ENCODE assay signal across 3 fruit fly cellular contexts in the genomic region with DNA sequence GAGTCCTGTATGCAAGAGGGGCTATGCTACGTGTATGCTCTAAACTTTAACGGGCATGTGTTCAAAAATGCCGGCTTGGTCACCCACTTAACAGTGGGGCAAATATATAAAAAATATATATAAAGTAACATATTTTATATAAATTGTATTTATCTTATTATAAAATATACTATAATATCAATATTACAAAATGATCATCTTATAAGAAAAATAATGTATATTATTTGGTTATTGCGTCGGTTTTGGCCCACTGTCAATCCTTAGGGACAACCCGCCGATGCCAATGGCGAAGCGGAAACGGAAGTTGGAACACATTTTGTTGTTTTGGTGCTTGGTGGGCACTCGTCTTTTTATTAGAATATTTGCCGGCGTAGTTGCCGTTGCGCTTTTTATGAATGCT.
TF ChIP-seq lines count a peak whose summit lies in the region.

No protein-coding gene starts in this region.

- no peak for TF ChIP-seq CTCF in whole organism, embryonic (GFP tag; optimal IDR thresholded peaks at IDR 0.05; lab: Kevin White, UChicago)

TF ChIP-seq in whole organism, embryonic, 481 proteins besides CTCF, POLR2A, EP300 and RAD21 (continues in another document):
- 0 out of 3 replicates have a peak, but pooled peaks have one; percentile 31 for TF ChIP-seq ci (GFP tag; IDR thresholded peaks at IDR 0.05; lab: Robert Waterston, UW)
- no peak for TF ChIP-seq GATAe (GFP tag; conservative IDR thresholded peaks at IDR 0.05; lab: Robert Waterston, UW)
- no peak for TF ChIP-seq ssp (GFP tag; IDR thresholded peaks at IDR 0.05; lab: Robert Waterston, UW)
- no peak for TF ChIP-seq MTF-1 (GFP tag; optimal IDR thresholded peaks at IDR 0.05; lab: Kevin White, UChicago; ENCODE audit: borderline replicate concordance)
- TF ChIP-seq HLHmδ (GFP tag; optimal IDR thresholded peaks at IDR 0.05; lab: Kevin White, UChicago) = no peak
- TF ChIP-seq wdn (GFP tag; IDR thresholded peaks at IDR 0.05; lab: Robert Waterston, UW) = no peak
- peak; percentile 37 for TF ChIP-seq CG4424 (GFP tag; optimal IDR thresholded peaks at IDR 0.05; lab: Kevin White, UChicago)
- TF ChIP-seq CG17385 (GFP tag; optimal IDR thresholded peaks at IDR 0.05; lab: Kevin White, UChicago) = no peak
- TF ChIP-seq CG8089 (GFP tag; optimal IDR thresholded peaks at IDR 0.05; lab: Kevin White, UChicago) = no peak
- TF ChIP-seq bowl (GFP tag; IDR thresholded peaks at IDR 0.05; lab: Robert Waterston, UW) = no peak
- no peak for TF ChIP-seq H2.0 (GFP tag; IDR thresholded peaks at IDR 0.05; lab: Robert Waterston, UW)
- TF ChIP-seq CG17568 (GFP tag; optimal IDR thresholded peaks at IDR 0.05; lab: Kevin White, UChicago) = no peak
- no peak for TF ChIP-seq Dref (GFP tag; IDR thresholded peaks at IDR 0.05; lab: Robert Waterston, UW)
- TF ChIP-seq vnd (GFP tag; IDR thresholded peaks at IDR 0.05; lab: Robert Waterston, UW; ENCODE audit: partially characterized antibody) = no peak
- TF ChIP-seq br (optimal IDR thresholded peaks at IDR 0.05; lab: Kevin White, UChicago) = no peak
- no peak for TF ChIP-seq Lpt (GFP tag; optimal IDR thresholded peaks at IDR 0.05; lab: Kevin White, UChicago)
- TF ChIP-seq Oaz (GFP tag; IDR thresholded peaks at IDR 0.05; lab: Robert Waterston, UW) = no peak
- no peak for TF ChIP-seq so (GFP tag; IDR thresholded peaks at IDR 0.05; lab: Robert Waterston, UW)
- no peak for TF ChIP-seq zf30C (GFP tag; optimal IDR thresholded peaks at IDR 0.05; lab: Kevin White, UChicago)
- no peak for TF ChIP-seq CG4282 (GFP tag; optimal IDR thresholded peaks at IDR 0.05; lab: Kevin White, UChicago)
- no peak for TF ChIP-seq Adf1 (GFP tag; IDR thresholded peaks at IDR 0.05; lab: Robert Waterston, UW)
- no peak for TF ChIP-seq bcd (GFP tag; optimal IDR thresholded peaks at IDR 0.05; lab: Kevin White, UChicago)
- TF ChIP-seq Taf1 (GFP tag; IDR thresholded peaks at IDR 0.05; lab: Robert Waterston, UW) = no peak
- TF ChIP-seq CG12391 (tag; optimal IDR thresholded peaks at IDR 0.05; lab: Kevin White, UChicago) = peak; percentile 53
- no peak for TF ChIP-seq sd (tag; optimal IDR thresholded peaks at IDR 0.05; lab: Kevin White, UChicago)
- no peak for TF ChIP-seq kah (GFP tag; optimal IDR thresholded peaks at IDR 0.05; lab: Kevin White, UChicago)
- peak; percentile 45 for TF ChIP-seq CG13424 (tag; optimal IDR thresholded peaks at IDR 0.05; lab: Kevin White, UChicago)
- no peak for TF ChIP-seq her (GFP tag; optimal IDR thresholded peaks at IDR 0.05; lab: Kevin White, UChicago)
- TF ChIP-seq Abd-B (GFP tag; optimal IDR thresholded peaks at IDR 0.05; lab: Kevin White, UChicago) = peak; percentile 19
- TF ChIP-seq sens-2 (GFP tag; IDR thresholded peaks at IDR 0.05; lab: Robert Waterston, UW) = no peak

TF ChIP-seq in whole organism, prepupa, 60 proteins besides CTCF, POLR2A, EP300 and RAD21 (continues in another document):
- no peak for TF ChIP-seq Gug (GFP tag; IDR thresholded peaks at IDR 0.05; lab: Robert Waterston, UW)
- TF ChIP-seq CG6163 (GFP tag; IDR thresholded peaks at IDR 0.05; lab: Robert Waterston, UW) = no peak
- TF ChIP-seq Smox (GFP tag; optimal IDR thresholded peaks at IDR 0.05; lab: Kevin White, UChicago) = no peak
- TF ChIP-seq ss (GFP tag; optimal IDR thresholded peaks at IDR 0.05; lab: Kevin White, UChicago) = peak in 1 of 2 experiments; percentile 8
- no peak for TF ChIP-seq Met (GFP tag; optimal IDR thresholded peaks at IDR 0.05; lab: Kevin White, UChicago)
- peak; percentile 5 for TF ChIP-seq CG8632 (GFP tag; optimal IDR thresholded peaks at IDR 0.05; lab: Kevin White, UChicago)
- TF ChIP-seq svp (GFP tag; lab: Kevin White, UChicago) = peak; percentile 8
- TF ChIP-seq topi (GFP tag; optimal IDR thresholded peaks at IDR 0.05; lab: Kevin White, UChicago) = no peak
- no peak for TF ChIP-seq CG15336 (GFP tag; IDR thresholded peaks at IDR 0.05; lab: Robert Waterston, UW)
- no peak for TF ChIP-seq CG6808 (GFP tag; optimal IDR thresholded peaks at IDR 0.05; lab: Kevin White, UChicago)
- no peak for TF ChIP-seq spab (GFP tag; optimal IDR thresholded peaks at IDR 0.05; lab: Kevin White, UChicago)
- TF ChIP-seq CG10631 (GFP tag; optimal IDR thresholded peaks at IDR 0.05; lab: Kevin White, UChicago) = no peak
- TF ChIP-seq CG3032 (tag; optimal IDR thresholded peaks at IDR 0.05; lab: Kevin White, UChicago) = no peak
- TF ChIP-seq CG11294 (GFP tag; IDR thresholded peaks at IDR 0.05; lab: Robert Waterston, UW) = no peak
- TF ChIP-seq CG9139 (GFP tag; optimal IDR thresholded peaks at IDR 0.05; lab: Kevin White, UChicago) = no peak
- TF ChIP-seq CG3919 (GFP tag; optimal IDR thresholded peaks at IDR 0.05; lab: Kevin White, UChicago) = peak; percentile 3
- TF ChIP-seq Eip78C (GFP tag; lab: Kevin White, UChicago) = peak; percentile 23
- TF ChIP-seq Eip75B (GFP tag; optimal IDR thresholded peaks at IDR 0.05; lab: Kevin White, UChicago) = no peak
- TF ChIP-seq lz (GFP tag; optimal IDR thresholded peaks at IDR 0.05; lab: Kevin White, UChicago) = no peak
- peak; percentile 44 for TF ChIP-seq Ets96B (tag; optimal IDR thresholded peaks at IDR 0.05; lab: Kevin White, UChicago)
- TF ChIP-seq CG32006 (GFP tag; optimal IDR thresholded peaks at IDR 0.05; lab: Kevin White, UChicago) = peak; percentile 8
- TF ChIP-seq CG11902 (GFP tag; optimal IDR thresholded peaks at IDR 0.05; lab: Kevin White, UChicago) = no peak
- TF ChIP-seq OdsH (GFP tag; optimal IDR thresholded peaks at IDR 0.05; lab: Kevin White, UChicago) = no peak
- TF ChIP-seq Hr38 (GFP tag; optimal IDR thresholded peaks at IDR 0.05; lab: Kevin White, UChicago) = no peak
- TF ChIP-seq Lpt (GFP tag; optimal IDR thresholded peaks at IDR 0.05; lab: Kevin White, UChicago) = no peak
- no peak for TF ChIP-seq Blimp-1 (GFP tag; optimal IDR thresholded peaks at IDR 0.05; lab: Kevin White, UChicago)
- TF ChIP-seq dsx (GFP tag; optimal IDR thresholded peaks at IDR 0.05; lab: Kevin White, UChicago; ENCODE audit: poor library complexity, severe bottlenecking) = peak; percentile 18
- no peak for TF ChIP-seq vri (GFP tag; optimal IDR thresholded peaks at IDR 0.05; lab: Kevin White, UChicago)
- TF ChIP-seq achi (GFP tag; optimal IDR thresholded peaks at IDR 0.05; lab: Kevin White, UChicago) = peak; percentile 21
- no peak for TF ChIP-seq fd85E (GFP tag; optimal IDR thresholded peaks at IDR 0.05; lab: Kevin White, UChicago)
- TF ChIP-seq CG7368 (GFP tag; optimal IDR thresholded peaks at IDR 0.05; lab: Kevin White, UChicago) = no peak
- no peak for TF ChIP-seq Sox15 (GFP tag; optimal IDR thresholded peaks at IDR 0.05; lab: Kevin White, UChicago)
- no peak for TF ChIP-seq esn (GFP tag; optimal IDR thresholded peaks at IDR 0.05; lab: Kevin White, UChicago)

TF ChIP-seq in whole organism, pupa, 21 proteins besides CTCF, POLR2A, EP300 and RAD21:
- TF ChIP-seq CG9948 (tag; optimal IDR thresholded peaks at IDR 0.05; lab: Kevin White, UChicago) (peak; percentile 31), CG4496 (GFP tag; IDR thresholded peaks at IDR 0.05; lab: Robert Waterston, UW) (no peak), CG8159 (tag; optimal IDR thresholded peaks at IDR 0.05; lab: Kevin White, UChicago) (peak; percentile 43), CG14655 (GFP tag; optimal IDR thresholded peaks at IDR 0.05; lab: Kevin White, UChicago) (peak; percentile 36), CG17806 (tag; optimal IDR thresholded peaks at IDR 0.05; lab: Kevin White, UChicago) (peak; percentile 41), rn (GFP tag; IDR thresholded peaks at IDR 0.05; lab: Robert Waterston, UW) (no peak), CG12605 (GFP tag; IDR thresholded peaks at IDR 0.05; lab: Robert Waterston, UW) (no peak), Pif1A (GFP tag; optimal IDR thresholded peaks at IDR 0.05; lab: Kevin White, UChicago) (peak; percentile 7), CG10348 (GFP tag; IDR thresholded peaks at IDR 0.05; lab: Robert Waterston, UW) (no peak), fd96Ca (GFP tag; IDR thresholded peaks at IDR 0.05; lab: Robert Waterston, UW) (no peak), Snoo (tag; optimal IDR thresholded peaks at IDR 0.05; lab: Kevin White, UChicago) (no peak), CG8301 (tag; optimal IDR thresholded peaks at IDR 0.05; lab: Kevin White, UChicago) (no peak), Ets98B (GFP tag; IDR thresholded peaks at IDR 0.05; lab: Robert Waterston, UW) (no peak), CG15710 (tag; optimal IDR thresholded peaks at IDR 0.05; lab: Kevin White, UChicago) (peak; percentile 5)
TF ChIP-seq in whole organism, pupa: peak in this region for 6.
